Worm (Caenorhabditis elegans) whole organism, L4 larva: ENCODE data around the gene F11A5.17.

ENCODE experiments used
- ces-1 ChIP-seq: fragments of 150-350 bp; sonication (generic microtip); optimal IDR thresholded peaks from 4 replicates; lab custom pipeline; 2014; ENCODE audit warnings: missing biosample characterization, missing genetic modification reagents, missing genetic modification characterization
- fkh-10 ChIP-seq: fragments of 150-350 bp; optimal IDR thresholded peaks from 2 replicates; lab custom pipeline; 2014; ENCODE audit warnings: missing biosample characterization, missing genetic modification reagents, missing genetic modification characterization
- fos-1 ChIP-seq: fragments of 150-350 bp; optimal IDR thresholded peaks from 2 replicates; lab custom pipeline; 2014; ENCODE audit warnings: missing biosample characterization, missing genetic modification characterization
- hif-1 ChIP-seq, 2 experiments: sonication (generic microtip); optimal IDR thresholded peaks; 2 replicates each; lab custom pipeline; 2016 to 2017; ENCODE audit warnings: missing compliant biosample characterization in 2 of 2, missing genetic modification characterization in 2 of 2, missing genetic modification reagents in 2 of 2, missing genotype in 2 of 2, mild to moderate bottlenecking in 1 of 2
- lin-13 ChIP-seq: fragments of 150-350 bp; optimal IDR thresholded peaks from 2 replicates; lab custom pipeline; 2014; ENCODE audit warnings: missing biosample characterization, missing genetic modification reagents, missing genetic modification characterization
- lsy-2 ChIP-seq, 2 experiments: fragments of 150-350 bp in 1 of 2; sonication (generic microtip) in 1 of 2; optimal IDR thresholded peaks; 2 replicates each; lab custom pipeline; 2014 to 2017; ENCODE audit warnings: missing biosample characterization in 2 of 2, missing genetic modification characterization in 2 of 2
- nhr-11 ChIP-seq: fragments of 150-350 bp; optimal IDR thresholded peaks from 2 replicates; lab custom pipeline; 2014; ENCODE audit warnings: missing biosample characterization, missing genetic modification characterization
- nhr-237 ChIP-seq: sonication (generic microtip); optimal IDR thresholded peaks from 2 replicates; lab custom pipeline; 2017; ENCODE audit warnings: missing biosample characterization, missing genetic modification characterization
- skn-1 ChIP-seq: fragments of 150-350 bp; optimal IDR thresholded peaks from 2 replicates; lab custom pipeline; 2014; ENCODE audit warnings: missing biosample characterization, missing genetic modification characterization
- ztf-11 ChIP-seq: fragments of 150-350 bp; optimal IDR thresholded peaks from 2 replicates; lab custom pipeline; 2014; ENCODE audit warnings: missing biosample characterization, missing genetic modification characterization

ce11 chrV:16194639-16195038 lies 7.2 kb upstream of the F11A5.17 start, which contains the start of gene rabr-4:
- no peak for TF ChIP-seq nhr-11
- TF ChIP-seq lin-13 (GFP tag; lab: Kevin White, UChicago), result no peak
- no peak for TF ChIP-seq skn-1 (tag; lab: Kevin White, UChicago)
- TF ChIP-seq ztf-11 (tag; lab: Kevin White, UChicago), result no peak
- TF ChIP-seq nhr-237, result no peak
- TF ChIP-seq ces-1, result no peak
- no peak for TF ChIP-seq fos-1 (tag; lab: Kevin White, UChicago)
- no peak for TF ChIP-seq hif-1 (tag; optimal IDR thresholded peaks at IDR 0.05; lab: Kevin White, UChicago)
- TF ChIP-seq fkh-10, result no peak
- no peak for TF ChIP-seq lsy-2 (tag; optimal IDR thresholded peaks at IDR 0.05; lab: Kevin White, UChicago)
